Fruit fly (Drosophila melanogaster): ENCODE measurements around the gene CG11537.

The CG11537 gene

DNA sequence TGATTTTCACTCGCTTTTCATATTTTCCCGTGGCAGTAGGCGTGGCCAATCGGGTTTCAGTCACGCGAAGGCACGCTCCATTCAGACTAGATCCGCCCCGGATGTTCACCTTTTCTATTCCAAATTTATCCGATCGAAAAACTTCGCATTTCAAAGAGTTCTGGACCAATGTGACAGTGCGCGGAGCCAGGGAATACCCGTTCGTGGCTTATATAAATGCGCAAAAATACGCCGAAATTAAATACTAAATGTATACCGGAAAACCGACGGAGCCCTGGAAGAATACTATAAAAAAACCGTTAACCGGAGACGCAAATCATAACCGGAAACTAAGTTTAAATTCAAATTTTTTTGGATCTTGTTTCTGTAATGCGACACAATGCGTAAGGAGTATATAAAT is 15.7 kb downstream of the CG11537 start, which contains the start of gene promL (continued):
- TF ChIP-seq bowl (GFP tag; IDR thresholded peaks at IDR 0.05) (no peak), CG15514 (GFP tag; optimal IDR thresholded peaks at IDR 0.05) (peak; percentile 88), corto (GFP tag; optimal IDR thresholded peaks at IDR 0.05) (peak; percentile 34), chn (GFP tag; optimal IDR thresholded peaks at IDR 0.05) (peak; percentile 11), Dad (GFP tag; optimal IDR thresholded peaks at IDR 0.05) (peak; percentile 13), CG6791 (GFP tag; IDR thresholded peaks at IDR 0.05; ENCODE audit: partially characterized antibody) (0 out of 3 replicates have a peak, but pooled peaks have one; percentile 18), esg (GFP tag; conservative IDR thresholded peaks at IDR 0.05) (no peak), CG10431 (GFP tag; optimal IDR thresholded peaks at IDR 0.05) (peak; percentile 66), ttk (GFP tag; IDR thresholded peaks at IDR 0.05) (no peak), CG3281 (GFP tag; optimal IDR thresholded peaks at IDR 0.05) (peak; percentile 81), ranshi (GFP tag; IDR thresholded peaks at IDR 0.05) (no peak; the same call in 1 of the 2 replicates), Meics (GFP tag; optimal IDR thresholded peaks at IDR 0.05) (peak; percentile 80), CG42726 (GFP tag; IDR thresholded peaks at IDR 0.05; ENCODE audit: partially characterized antibody) (peak; percentile 48; the same call in 1 of the 2 replicates), Nf-YB (GFP tag; optimal IDR thresholded peaks at IDR 0.05) (peak; percentile 58), D (optimal IDR thresholded peaks at IDR 0.05) (no peak), D (GFP tag; optimal IDR thresholded peaks at IDR 0.05) (no peak), sqz (GFP tag; optimal IDR thresholded peaks at IDR 0.05) (peak; percentile 40), CG33213 (GFP tag; optimal IDR thresholded peaks at IDR 0.05) (peak; percentile 85), gce (GFP tag; IDR thresholded peaks at IDR 0.05) (no peak), Ravus (GFP tag; IDR thresholded peaks at IDR 0.05) (no peak), CG3838 (GFP tag; optimal IDR thresholded peaks at IDR 0.05) (peak; percentile 15), ind (GFP tag; optimal IDR thresholded peaks at IDR 0.05) (no peak), en (GFP tag; optimal IDR thresholded peaks at IDR 0.05) (peak; percentile 7), Ssrp (tag; optimal IDR thresholded peaks at IDR 0.05) (no peak), CG7928 (GFP tag; optimal IDR thresholded peaks at IDR 0.05) (peak; percentile 95), fru (optimal IDR thresholded peaks at IDR 0.05) (no peak), gfzf (GFP tag; optimal IDR thresholded peaks at IDR 0.05) (peak; percentile 99), lmd (GFP tag; IDR thresholded peaks at IDR 0.05) (no peak), inv (GFP tag; IDR thresholded peaks at IDR 0.05; ENCODE audit: partially characterized antibody) (no peak), tup (GFP tag; optimal IDR thresholded peaks at IDR 0.05) (no peak), CG16779 (GFP tag; IDR thresholded peaks at IDR 0.05) (no peak), CG2129 (GFP tag; IDR thresholded peaks at IDR 0.05; ENCODE audit: partially characterized antibody) (no peak), hbn (GFP tag; IDR thresholded peaks at IDR 0.05; ENCODE audit: partially characterized antibody) (0 out of 2 replicates have a peak, but pooled peaks have one; percentile 24), Mrtf (GFP tag; IDR thresholded peaks at IDR 0.05) (no peak), her (GFP tag; optimal IDR thresholded peaks at IDR 0.05) (no peak), CG8924 (tag; optimal IDR thresholded peaks at IDR 0.05) (peak; percentile 63), gro (GFP tag; optimal IDR thresholded peaks at IDR 0.05) (peak; percentile 77), Bteb2 (GFP tag; optimal IDR thresholded peaks at IDR 0.05) (peak; percentile 79), sens-2 (GFP tag; IDR thresholded peaks at IDR 0.05) (no peak), CG4404 (GFP tag; IDR thresholded peaks at IDR 0.05) (no peak), ap (GFP tag; IDR thresholded peaks at IDR 0.05) (no peak), CG9609 (GFP tag; optimal IDR thresholded peaks at IDR 0.05) (no peak), br (optimal IDR thresholded peaks at IDR 0.05) (no peak), Rfx (GFP tag; IDR thresholded peaks at IDR 0.05) (peak; percentile 77), CG12299 (tag; optimal IDR thresholded peaks at IDR 0.05) (peak; percentile 48), CG10147 (GFP tag; optimal IDR thresholded peaks at IDR 0.05) (peak; percentile 64), CG6683 (GFP tag; optimal IDR thresholded peaks at IDR 0.05) (no peak), CG18619 (GFP tag; optimal IDR thresholded peaks at IDR 0.05) (peak; percentile 64), CG18599 (GFP tag; optimal IDR thresholded peaks at IDR 0.05) (peak; percentile 71), CG10543 (GFP tag; optimal IDR thresholded peaks at IDR 0.05) (peak; percentile 76), CG31388 (GFP tag; optimal IDR thresholded peaks at IDR 0.05) (no peak), dan (GFP tag; IDR thresholded peaks at IDR 0.05) (no peak)

All from whole organism, embryonic.